Worm (Caenorhabditis elegans) whole organism, L2 larva: ENCODE measurements around the gene C01G12.3.

Experiments used
- ama-1 ChIP-seq: fragments of 150-350 bp; optimal IDR thresholded peaks from 2 replicates; lab custom pipeline; 2018; ENCODE audit warnings: inconsistent platforms
- ceh-82 ChIP-seq: fragments of 150-350 bp; optimal IDR thresholded peaks from 2 replicates; lab custom pipeline; 2014; ENCODE audit warnings: missing biosample characterization, missing genetic modification characterization
- fos-1 ChIP-seq: fragments of 150-350 bp; optimal IDR thresholded peaks from 2 replicates; lab custom pipeline; 2014; ENCODE audit warnings: missing biosample characterization, missing genetic modification characterization
- lin-39 ChIP-seq: fragments of 150-350 bp; optimal IDR thresholded peaks from 2 replicates; lab custom pipeline; 2014; ENCODE audit warnings: missing biosample characterization, missing genetic modification reagents, missing genetic modification characterization
- nhr-10 ChIP-seq: sonication (generic microtip); optimal IDR thresholded peaks from 2 replicates; lab custom pipeline; 2017; ENCODE audit warnings: missing biosample characterization, missing genetic modification characterization
- nhr-129 ChIP-seq: fragments of 150-350 bp; optimal IDR thresholded peaks from 2 replicates; lab custom pipeline; 2014; ENCODE audit warnings: missing biosample characterization, missing genetic modification characterization
- nhr-237 ChIP-seq: fragments of 150-350 bp; optimal IDR thresholded peaks from 2 replicates; lab custom pipeline; 2014; ENCODE audit warnings: missing biosample characterization, missing genetic modification characterization
- nhr-77 ChIP-seq: fragments of 150-350 bp; optimal IDR thresholded peaks from 2 replicates; lab custom pipeline; 2014; ENCODE audit warnings: missing biosample characterization, missing genetic modification characterization
- skn-1 ChIP-seq: sonication (generic microtip); optimal IDR thresholded peaks from 2 replicates; lab custom pipeline; 2017; ENCODE audit warnings: missing biosample characterization, missing genetic modification characterization
- snpc-4 ChIP-seq: fragments of 150-350 bp; optimal IDR thresholded peaks from 2 replicates; lab custom pipeline; 2014; ENCODE audit warnings: missing biosample characterization, missing genetic modification characterization
- ztf-11 ChIP-seq: sonication (generic microtip); optimal IDR thresholded peaks from 2 replicates; lab custom pipeline; 2017; ENCODE audit warnings: missing biosample characterization, missing genetic modification characterization

ce11 chrII:14615735-14616134 is 33.6 kb upstream of the C01G12.3 start, which contains the start of gene mltn-9:
- TF ChIP-seq nhr-77 (tag; lab: Kevin White, UChicago) (no peak), nhr-237 (tag; lab: Kevin White, UChicago) (no peak), nhr-129 (no peak), lin-39 (tag; lab: Kevin White, UChicago) (no peak), ztf-11 (tag; lab: Kevin White, UChicago) (no peak), ama-1 (no peak), fos-1 (no peak), ceh-82 (tag; lab: Kevin White, UChicago) (no peak), snpc-4 (no peak), nhr-10 (tag; lab: Kevin White, UChicago) (no peak), skn-1 (tag; lab: Kevin White, UChicago) (no peak)
